Fruit fly (Drosophila melanogaster) whole organism, embryonic: ENCODE data around the gene Pp2A-29B.

Experiments used
- CG10462 ChIP-seq: fragments of 200-800 bp; sonication (Bioruptor generic); optimal IDR thresholded peaks from 2 replicates; lab custom pipeline; 2016; ENCODE audit warnings: missing biosample characterization, missing genetic modification characterization
- CG11247 ChIP-seq: fragments of 200-800 bp; sonication (Bioruptor generic); IDR thresholded peaks from 2 replicates; pipeline ENCODE4 v1.3.6; 2022; ENCODE audit warnings: missing biosample characterization, missing genetic modification characterization
- CG12219 ChIP-seq: fragments of 200-800 bp; sonication (Bioruptor generic); optimal IDR thresholded peaks from 3 replicates; lab custom pipeline; 2018; ENCODE audit warnings: missing biosample characterization, mild to moderate bottlenecking, missing genetic modification characterization
- CG13287 ChIP-seq: fragments of 200-800 bp; sonication (Bioruptor generic); IDR thresholded peaks from 2 replicates; pipeline ENCODE4 v1.3.6; 2022; ENCODE audit warnings: missing biosample characterization, missing genetic modification characterization; ENCODE audit not compliant: partially characterized antibody
- CG13894 ChIP-seq: fragments of 200-800 bp; sonication (Bioruptor generic); optimal IDR thresholded peaks from 3 replicates; lab custom pipeline; 2018; ENCODE audit warnings: missing biosample characterization, mild to moderate bottlenecking, missing genetic modification characterization, moderate library complexity
- CG14050 ChIP-seq: fragments of 200-800 bp; sonication (Bioruptor generic); IDR thresholded peaks from 3 replicates; pipeline ENCODE4 v1.3.6; 2022; ENCODE audit warnings: missing biosample characterization, missing genetic modification characterization
- CG16815 ChIP-seq: fragments of 200-800 bp; sonication (Bioruptor generic); optimal IDR thresholded peaks from 3 replicates; lab custom pipeline; 2017; ENCODE audit warnings: missing biosample characterization, mild to moderate bottlenecking, missing genetic modification characterization
- CG17612 ChIP-seq: fragments of 200-800 bp; sonication (Bioruptor generic); IDR thresholded peaks from 2 replicates; pipeline ENCODE4 v1.3.6; 2022; ENCODE audit warnings: missing biosample characterization, missing genetic modification characterization
- CG17912 ChIP-seq: fragments of 200-800 bp; sonication (Bioruptor generic); optimal IDR thresholded peaks from 2 replicates; lab custom pipeline; 2018; ENCODE audit warnings: missing biosample characterization, mild to moderate bottlenecking, missing genetic modification characterization
- CG2129 ChIP-seq: fragments of 200-800 bp; sonication (Bioruptor generic); IDR thresholded peaks from 2 replicates; pipeline ENCODE4 v1.3.6; 2022; ENCODE audit warnings: missing biosample characterization, missing genetic modification characterization; ENCODE audit not compliant: partially characterized antibody
- CG31441 ChIP-seq: fragments of 200-800 bp; sonication (Bioruptor generic); IDR thresholded peaks from 2 replicates; pipeline ENCODE4 v1.3.6; 2022; ENCODE audit warnings: missing biosample characterization, missing genetic modification characterization
- CG3163 ChIP-seq: fragments of 200-800 bp; sonication (Bioruptor generic); optimal IDR thresholded peaks from 3 replicates; lab custom pipeline; 2016; ENCODE audit warnings: missing biosample characterization, missing genetic modification characterization
- CG4617 ChIP-seq: fragments of 200-800 bp; sonication (Bioruptor generic); optimal IDR thresholded peaks from 3 replicates; lab custom pipeline; 2016; ENCODE audit warnings: missing biosample characterization, missing genetic modification characterization, borderline replicate concordance
- CG5953 ChIP-seq: fragments of 200-800 bp; sonication (Bioruptor generic); IDR thresholded peaks from 2 replicates; pipeline ENCODE4 v1.3.6; 2022; ENCODE audit warnings: missing biosample characterization, missing genetic modification characterization
- CG7372 ChIP-seq: fragments of 200-800 bp; sonication (Bioruptor generic); IDR thresholded peaks from 2 replicates; pipeline ENCODE4 v1.3.6; 2022; ENCODE audit warnings: missing biosample characterization, missing genetic modification characterization
- CG7745 ChIP-seq: fragments of 200-800 bp; sonication (Bioruptor generic); optimal IDR thresholded peaks from 2 replicates; lab custom pipeline; 2018; ENCODE audit warnings: missing biosample characterization, mild to moderate bottlenecking, missing genetic modification characterization, moderate library complexity
- CG7786 ChIP-seq: fragments of 200-800 bp; sonication (Bioruptor generic); optimal IDR thresholded peaks from 2 replicates; lab custom pipeline; 2016; ENCODE audit warnings: missing biosample characterization, missing genetic modification characterization
- Eip74EF ChIP-seq, 2 experiments: fragments of 200-800 bp in 1 of 2; fragments of >200 bp in 1 of 2; sonication (Bioruptor generic) in 1 of 2; optimal IDR thresholded peaks; 2 replicates each; lab custom pipeline; 2017 to 2019; ENCODE audit warnings: missing biosample characterization in 2 of 2, missing genetic modification characterization in 2 of 2, mild to moderate bottlenecking in 1 of 2, moderate library complexity in 1 of 2
- Fer3 ChIP-seq: fragments of 200-800 bp; sonication (Bioruptor generic); optimal IDR thresholded peaks from 2 replicates; lab custom pipeline; 2018; ENCODE audit warnings: missing biosample characterization, mild to moderate bottlenecking, missing genetic modification characterization, moderate library complexity
- HHEX ChIP-seq: fragments of 200-800 bp; sonication (Bioruptor generic); optimal IDR thresholded peaks from 3 replicates; lab custom pipeline; 2017; ENCODE audit warnings: missing biosample characterization, mild to moderate bottlenecking, missing genetic modification characterization, missing genetic modification reagents
- Opbp ChIP-seq: fragments of 200-800 bp; sonication (Bioruptor generic); IDR thresholded peaks from 3 replicates; pipeline ENCODE4 v1.3.6; 2022; ENCODE audit warnings: missing biosample characterization, missing genetic modification characterization; ENCODE audit not compliant: partially characterized antibody
- Poxn ChIP-seq: fragments of 200-800 bp; sonication (Bioruptor generic); IDR thresholded peaks from 2 replicates; pipeline ENCODE4 v1.3.6; 2022; ENCODE audit warnings: missing biosample characterization, missing genetic modification characterization
- Scr ChIP-seq: fragments of 200-800 bp; sonication (Bioruptor generic); IDR thresholded peaks from 2 replicates; pipeline ENCODE4 v1.3.6; 2022; ENCODE audit warnings: missing biosample characterization, missing genetic modification characterization; ENCODE audit not compliant: partially characterized antibody
- Vsx1 ChIP-seq: fragments of 200-800 bp; sonication (Bioruptor generic); optimal IDR thresholded peaks from 2 replicates; lab custom pipeline; 2017; ENCODE audit warnings: missing biosample characterization, mild to moderate bottlenecking, missing genetic modification characterization, missing genetic modification reagents
- YL-1 ChIP-seq: fragments of 200-800 bp; sonication (Bioruptor generic); optimal IDR thresholded peaks from 3 replicates; lab custom pipeline; 2017; ENCODE audit warnings: missing biosample characterization, mild to moderate bottlenecking, missing genetic modification characterization
- al ChIP-seq: fragments of 200-800 bp; sonication (Bioruptor generic); IDR thresholded peaks from 2 replicates; pipeline ENCODE4 v1.3.6; 2022; ENCODE audit warnings: missing biosample characterization, missing genetic modification characterization
- crc ChIP-seq: fragments of 200-800 bp; sonication (Bioruptor generic); optimal IDR thresholded peaks from 2 replicates; lab custom pipeline; 2016; ENCODE audit warnings: missing biosample characterization, missing genetic modification characterization
- crp ChIP-seq, 2 experiments: fragments of 200-800 bp; sonication (Bioruptor generic); optimal IDR thresholded peaks; 2 replicates in 1 of 2; 3 replicates in 1 of 2; lab custom pipeline; 2017; ENCODE audit warnings: missing biosample characterization in 2 of 2, missing genetic modification characterization in 2 of 2, mild to moderate bottlenecking in 1 of 2, moderate library complexity in 1 of 2
- da ChIP-seq: fragments of 200-800 bp; sonication (Bioruptor generic); optimal IDR thresholded peaks from 2 replicates; lab custom pipeline; 2016; ENCODE audit warnings: missing biosample characterization, missing genetic modification characterization
- dimm ChIP-seq: fragments of 200-800 bp; sonication (Bioruptor generic); IDR thresholded peaks from 2 replicates; pipeline ENCODE4 v1.3.6; 2022; ENCODE audit warnings: missing biosample characterization, missing genetic modification characterization
- dm ChIP-seq: fragments of 200-800 bp; sonication (Bioruptor generic); optimal IDR thresholded peaks from 3 replicates; lab custom pipeline; 2016; ENCODE audit warnings: missing biosample characterization, missing genetic modification characterization
- ems ChIP-seq: fragments of 200-800 bp; sonication (Bioruptor generic); optimal IDR thresholded peaks from 3 replicates; lab custom pipeline; 2016; ENCODE audit warnings: missing biosample characterization, missing genetic modification characterization
- ewg ChIP-seq: fragments of 200-800 bp; sonication (Bioruptor generic); optimal IDR thresholded peaks from 3 replicates; lab custom pipeline; 2017; ENCODE audit warnings: mild to moderate bottlenecking, missing biosample characterization, missing genetic modification reagents, missing genetic modification characterization
- ftz-f1 ChIP-seq: fragments of 200-800 bp; sonication (Bioruptor generic); optimal IDR thresholded peaks from 2 replicates; lab custom pipeline; 2016; ENCODE audit warnings: missing biosample characterization, missing genetic modification characterization
- gfzf ChIP-seq: fragments of 200-800 bp; sonication (Bioruptor generic); optimal IDR thresholded peaks from 2 replicates; lab custom pipeline; 2016; ENCODE audit warnings: missing biosample characterization, mild to moderate bottlenecking, missing genetic modification characterization, moderate library complexity
- gro ChIP-seq: fragments of 200-800 bp; sonication (Bioruptor generic); optimal IDR thresholded peaks from 2 replicates; lab custom pipeline; 2016; ENCODE audit warnings: missing biosample characterization, missing genetic modification characterization
- ken ChIP-seq: fragments of 200-800 bp; sonication (Bioruptor generic); IDR thresholded peaks from 3 replicates; pipeline ENCODE4 v1.3.6; 2022; ENCODE audit warnings: missing biosample characterization, missing genetic modification characterization
- lab ChIP-seq: fragments of 200-800 bp; sonication (Bioruptor generic); optimal IDR thresholded peaks from 3 replicates; lab custom pipeline; 2017; ENCODE audit warnings: missing biosample characterization, missing genetic modification characterization, mild to moderate bottlenecking, moderate library complexity, missing genetic modification reagents
- mam ChIP-seq: fragments of 200-800 bp; sonication (Bioruptor generic); optimal IDR thresholded peaks from 3 replicates; lab custom pipeline; 2016; ENCODE audit warnings: missing biosample characterization, missing genetic modification characterization
- pho ChIP-seq: fragments of 200-800 bp; sonication (Bioruptor generic); optimal IDR thresholded peaks from 2 replicates; lab custom pipeline; 2016; ENCODE audit warnings: missing biosample characterization, missing genetic modification characterization
- phol ChIP-seq: fragments of 200-800 bp; sonication (Bioruptor generic); optimal IDR thresholded peaks from 3 replicates; lab custom pipeline; 2018; ENCODE audit warnings: missing biosample characterization, mild to moderate bottlenecking, missing genetic modification characterization, moderate library complexity
- salm ChIP-seq: fragments of 200-800 bp; sonication (Bioruptor generic); optimal IDR thresholded peaks from 2 replicates; lab custom pipeline; 2018; ENCODE audit warnings: missing biosample characterization, mild to moderate bottlenecking, missing genetic modification characterization
- sna ChIP-seq: fragments of 200-800 bp; sonication (Bioruptor generic); IDR thresholded peaks from 2 replicates; pipeline ENCODE4 v1.3.6; 2022; ENCODE audit warnings: missing biosample characterization, missing genetic modification characterization; ENCODE audit not compliant: partially characterized antibody
- stc ChIP-seq: fragments of 200-800 bp; sonication (Bioruptor generic); IDR thresholded peaks from 2 replicates; pipeline ENCODE4 v1.3.6; 2022; ENCODE audit warnings: missing biosample characterization, missing genetic modification characterization
- tna ChIP-seq: fragments of 200-800 bp; sonication (Bioruptor generic); IDR thresholded peaks from 2 replicates; pipeline ENCODE4 v1.3.6; 2022; ENCODE audit warnings: missing biosample characterization, missing genetic modification characterization; ENCODE audit not compliant: partially characterized antibody
- unc-4 ChIP-seq: fragments of 200-800 bp; sonication (Bioruptor generic); IDR thresholded peaks from 2 replicates; pipeline ENCODE4 v1.3.6; 2022; ENCODE audit warnings: missing biosample characterization, missing genetic modification characterization; ENCODE audit not compliant: partially characterized antibody
- usp ChIP-seq: fragments of >200 bp; optimal IDR thresholded peaks from 2 replicates; lab custom pipeline; 2017; ENCODE audit warnings: missing biosample characterization, missing genetic modification characterization

The Pp2A-29B gene

DNA sequence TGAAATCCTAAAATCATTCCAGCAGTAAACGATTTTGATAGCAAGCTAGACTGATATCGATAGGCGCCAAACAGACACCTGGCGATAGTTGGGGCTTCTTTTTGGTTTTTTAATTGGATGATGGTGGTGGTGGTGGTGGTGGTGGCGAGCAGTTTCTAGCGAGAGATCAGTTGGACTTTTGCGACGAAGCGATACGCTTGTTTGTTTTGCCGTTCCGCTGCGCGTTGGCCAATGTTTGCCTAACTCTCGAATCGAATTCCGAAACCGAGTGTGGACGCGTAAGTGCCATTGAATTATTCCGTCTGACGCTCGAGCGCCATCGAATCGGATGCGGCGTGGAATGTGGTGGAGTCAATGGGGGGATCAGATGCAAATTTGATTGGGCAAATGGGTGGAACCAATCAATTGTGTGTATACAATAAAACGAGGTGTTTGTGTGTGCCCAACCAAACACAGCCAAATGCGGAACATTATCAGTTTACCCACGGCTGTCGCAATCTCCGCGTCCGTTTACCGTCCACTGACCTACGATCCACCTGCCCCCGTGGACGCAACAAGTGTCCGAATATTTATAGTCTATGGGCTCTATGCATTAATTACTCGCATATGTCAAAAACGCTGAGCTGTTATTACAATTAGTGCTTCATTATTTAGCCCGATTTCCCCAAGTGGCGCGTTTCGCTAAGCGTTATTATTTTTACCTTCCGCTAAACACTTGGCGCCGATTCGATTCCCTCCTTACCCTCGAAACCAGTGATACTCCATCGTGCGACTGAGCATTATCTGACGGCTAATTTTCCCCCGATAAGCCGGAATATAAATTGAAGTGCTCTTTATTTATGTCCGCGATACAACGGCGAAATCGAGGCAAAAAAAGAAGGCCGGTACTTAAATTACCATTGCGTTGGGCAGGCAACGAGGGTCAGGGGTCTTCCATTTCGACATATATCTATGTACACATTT, 4.8 kb downstream of the Pp2A-29B start, which contains the start of gene CG17292 (continued):
- TF ChIP-seq Fer3, result peak; percentile 30
- peak; percentile 23 for TF ChIP-seq CG4617
- peak; percentile 58 for TF ChIP-seq CG12219 (GFP tag; lab: Kevin White, UChicago)
- TF ChIP-seq da (GFP tag; lab: Kevin White, UChicago), result no peak
- TF ChIP-seq gro (GFP tag; lab: Kevin White, UChicago), result peak; percentile 71
- TF ChIP-seq CG13287 (GFP tag; lab: Robert Waterston, UW), result peak; percentile 95
- TF ChIP-seq YL-1, result peak; percentile 43
- TF ChIP-seq phol (tag; lab: Kevin White, UChicago), result peak; percentile 27
- no peak for TF ChIP-seq Poxn (GFP tag; lab: Robert Waterston, UW)
- TF ChIP-seq lab (GFP tag; lab: Kevin White, UChicago), result peak; percentile 81
- peak; percentile 62 for TF ChIP-seq CG13894 (tag; lab: Kevin White, UChicago)
- TF ChIP-seq crp (GFP tag; optimal IDR thresholded peaks at IDR 0.05; lab: Kevin White, UChicago), result peak in 1 of 2 experiments; percentile 32
- TF ChIP-seq CG7786 (GFP tag; lab: Kevin White, UChicago), result no peak
- TF ChIP-seq CG7372 (GFP tag; lab: Robert Waterston, UW), result peak; percentile 43; the same call in 1 of the 2 replicates
- peak; percentile 67 for TF ChIP-seq ftz-f1 (GFP tag; lab: Kevin White, UChicago)
- peak; percentile 89 for TF ChIP-seq sna (GFP tag; lab: Robert Waterston, UW)
- TF ChIP-seq salm (tag; lab: Kevin White, UChicago), result no peak
- TF ChIP-seq al (GFP tag; lab: Robert Waterston, UW), result no peak
- 0 out of 2 replicates have a peak, but pooled peaks have one; percentile 11 for TF ChIP-seq CG31441 (GFP tag; lab: Robert Waterston, UW)
- peak; percentile 31; the same call in 1 of the 2 replicates for TF ChIP-seq CG2129 (GFP tag; lab: Robert Waterston, UW)
- TF ChIP-seq CG3163 (GFP tag; lab: Kevin White, UChicago), result peak; percentile 15
- TF ChIP-seq unc-4, result peak; percentile 89
- TF ChIP-seq mam (GFP tag; lab: Kevin White, UChicago), result peak; percentile 3
- TF ChIP-seq dimm (GFP tag; lab: Robert Waterston, UW), result no peak
- peak; percentile 90 for TF ChIP-seq Scr
- no peak for TF ChIP-seq usp (GFP tag; lab: Kevin White, UChicago)
- TF ChIP-seq dm, result no peak
- TF ChIP-seq gfzf (GFP tag; lab: Kevin White, UChicago), result peak; percentile 53
- no peak for TF ChIP-seq CG10462 (GFP tag; lab: Kevin White, UChicago)
- peak; percentile 43; the same call in 1 of the 2 replicates for TF ChIP-seq CG5953 (GFP tag; lab: Robert Waterston, UW)
- peak; percentile 62 for TF ChIP-seq Vsx1
- peak; percentile 95 for TF ChIP-seq Opbp (GFP tag; lab: Robert Waterston, UW)
- peak; percentile 62; the same call in 2 of the 3 replicates for TF ChIP-seq ken (GFP tag; lab: Robert Waterston, UW)
- TF ChIP-seq CG16815 (GFP tag; lab: Kevin White, UChicago), result no peak
- TF ChIP-seq tna, result peak; percentile 95
- TF ChIP-seq CG17912 (GFP tag; lab: Kevin White, UChicago), result peak; percentile 45
- 0 out of 2 replicates have a peak, but pooled peaks have one; percentile 40 for TF ChIP-seq stc (GFP tag; lab: Robert Waterston, UW)
- peak; percentile 9 for TF ChIP-seq ewg (GFP tag; lab: Kevin White, UChicago)
- TF ChIP-seq CG17612, result no peak
- peak; percentile 62; the same call in 1 of the 2 replicates for TF ChIP-seq CG11247 (GFP tag; lab: Robert Waterston, UW)
- TF ChIP-seq CG14050 (GFP tag; lab: Robert Waterston, UW), result no peak
- TF ChIP-seq crc (GFP tag; lab: Kevin White, UChicago), result no peak
- peak in 1 of 2 experiments; percentile 48 for TF ChIP-seq Eip74EF (GFP tag; optimal IDR thresholded peaks at IDR 0.05; lab: Kevin White, UChicago)
- TF ChIP-seq HHEX (GFP tag; lab: Kevin White, UChicago), result peak; percentile 58
- peak; percentile 37 for TF ChIP-seq pho
- no peak for TF ChIP-seq CG7745 (tag; lab: Kevin White, UChicago)
- peak; percentile 46 for TF ChIP-seq ems
